Fruit fly (Drosophila melanogaster): ENCODE data around the gene Crz.

DNA sequence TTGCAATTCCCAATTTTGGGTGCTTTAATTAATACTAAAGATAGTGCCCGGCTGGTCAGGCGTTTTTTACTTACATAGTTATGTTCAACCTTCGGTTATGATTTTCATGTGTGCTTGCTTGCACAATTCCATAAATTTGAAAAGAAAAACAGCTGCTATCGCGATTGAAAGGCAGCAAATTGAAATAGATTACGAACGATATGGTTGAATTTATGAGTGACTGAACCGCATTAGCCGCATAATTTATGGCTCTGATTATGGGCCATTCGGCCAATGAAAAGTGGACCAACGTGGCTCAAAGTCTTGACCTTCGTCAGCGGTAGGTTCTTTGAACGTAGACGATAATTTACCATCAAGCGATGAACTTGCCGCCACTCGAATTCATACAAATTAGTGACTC is 18.5 kb upstream of the Crz start:
- TF ChIP-seq psq (GFP tag; optimal IDR thresholded peaks at IDR 0.05) (no peak), dsf (GFP tag; optimal IDR thresholded peaks at IDR 0.05; ENCODE audit: borderline replicate concordance) (no peak), tai (GFP tag; optimal IDR thresholded peaks at IDR 0.05) (no peak), pan (optimal IDR thresholded peaks at IDR 0.05) (no peak), Jra (GFP tag; optimal IDR thresholded peaks at IDR 0.05) (no peak), sage (GFP tag; optimal IDR thresholded peaks at IDR 0.05) (no peak), GATAd (GFP tag; optimal IDR thresholded peaks at IDR 0.05) (no peak), Hr78 (GFP tag; optimal IDR thresholded peaks at IDR 0.05) (no peak), dmrt93B (GFP tag; optimal IDR thresholded peaks at IDR 0.05) (no peak), HLH106 (tag; optimal IDR thresholded peaks at IDR 0.05) (no peak), h (GFP tag; optimal IDR thresholded peaks at IDR 0.05) (no peak), CG32264 (GFP tag; optimal IDR thresholded peaks at IDR 0.05) (no peak)

All from whole organism, wandering third instar larva.